Fruit fly (Drosophila melanogaster): ENCODE measurements around the gene APC4.
"Not testable (repeated sequence)": the region's sequence is repeated elsewhere in the genome, so short reads cannot be mapped to it uniquely, and the experiment has no call there.

- not testable (repeated sequence) for TF ChIP-seq Ets98B (GFP tag; IDR thresholded peaks at IDR 0.05); CG17806 (tag; optimal IDR thresholded peaks at IDR 0.05); Pif1B (GFP tag; optimal IDR thresholded peaks at IDR 0.05); fd96Ca (GFP tag; IDR thresholded peaks at IDR 0.05); CG12605 (GFP tag; IDR thresholded peaks at IDR 0.05); CG8159 (tag; optimal IDR thresholded peaks at IDR 0.05); EcR (GFP tag; optimal IDR thresholded peaks at IDR 0.05); Snoo (tag; optimal IDR thresholded peaks at IDR 0.05); Pif1A (GFP tag; optimal IDR thresholded peaks at IDR 0.05); CG14655 (GFP tag; optimal IDR thresholded peaks at IDR 0.05); CG10348 (GFP tag; IDR thresholded peaks at IDR 0.05); CG9948 (tag; optimal IDR thresholded peaks at IDR 0.05)
Observed at dm6 chrX:9087920-9088417, 5.2 kb downstream of the APC4 start, which contains the start of gene CG6999.
